Worm (Caenorhabditis elegans) whole organism, early embryonic: ENCODE data around the gene fbxc-30.
"Not testable (repeated sequence)": the region's sequence is repeated elsewhere in the genome, so short reads cannot be mapped to it uniquely, and the experiment has no call there.

Experiments used
- B0310.2 ChIP-seq: sonication (generic microtip); optimal IDR thresholded peaks from 2 replicates; lab custom pipeline; 2016; ENCODE audit warnings: mild to moderate bottlenecking, missing genetic modification characterization, missing compliant biosample characterization
- F13C5.2 ChIP-seq: sonication (generic microtip); optimal IDR thresholded peaks from 2 replicates; lab custom pipeline; 2017; ENCODE audit warnings: mild to moderate bottlenecking, missing genetic modification characterization, inconsistent platforms, missing compliant biosample characterization
- aly-1 ChIP-seq: sonication (generic microtip); optimal IDR thresholded peaks from 2 replicates; lab custom pipeline; 2016; ENCODE audit warnings: missing genetic modification characterization, missing compliant biosample characterization
- ama-1 ChIP-seq: fragments of 150-350 bp; optimal IDR thresholded peaks from 2 replicates; lab custom pipeline; 2014
- ceh-13 ChIP-seq: fragments of 200-800 bp; sonication (Bioruptor generic); optimal IDR thresholded peaks from 2 replicates; lab custom pipeline; 2018; ENCODE audit warnings: mild to moderate bottlenecking, missing genetic modification characterization, missing compliant biosample characterization
- ceh-36 ChIP-seq: sonication (generic microtip); optimal IDR thresholded peaks from 2 replicates; lab custom pipeline; 2016; ENCODE audit warnings: missing genetic modification characterization, inconsistent platforms, missing compliant biosample characterization
- ets-7 ChIP-seq: sonication (generic microtip); optimal IDR thresholded peaks from 2 replicates; lab custom pipeline; 2016; ENCODE audit warnings: missing genotype, missing genetic modification characterization, missing compliant biosample characterization
- flt-1 ChIP-seq: fragments of 200-800 bp; sonication (Bioruptor generic); IDR thresholded peaks from 2 replicates; pipeline ENCODE4 v1.3.6; 2022; ENCODE audit warnings: missing genetic modification characterization, missing compliant biosample characterization
- hmbx-1 ChIP-seq: sonication (generic microtip); optimal IDR thresholded peaks from 2 replicates; lab custom pipeline; 2016; ENCODE audit warnings: mild to moderate bottlenecking, missing genetic modification characterization, missing compliant biosample characterization
- hmg-4 ChIP-seq: fragments of 200-800 bp; sonication (Bioruptor generic); optimal IDR thresholded peaks from 2 replicates; lab custom pipeline; 2018; ENCODE audit warnings: mild to moderate bottlenecking, missing genetic modification characterization, missing compliant biosample characterization
- hnd-1 ChIP-seq: sonication (generic microtip); optimal IDR thresholded peaks from 2 replicates; lab custom pipeline; 2016; ENCODE audit warnings: missing genetic modification characterization, missing compliant biosample characterization
- pes-1 ChIP-seq: fragments of 200-800 bp; sonication (Bioruptor generic); IDR thresholded peaks from 2 replicates; pipeline ENCODE4 v1.3.6; 2022; ENCODE audit warnings: missing genetic modification reagents, missing genetic modification characterization, missing compliant biosample characterization
- scrt-1 ChIP-seq: fragments of 200-800 bp; sonication (Bioruptor generic); IDR thresholded peaks from 2 replicates; pipeline ENCODE4 v1.3.6; 2022; ENCODE audit warnings: missing genetic modification characterization, missing compliant biosample characterization
- sea-1 ChIP-seq: fragments of 200-800 bp; sonication (Bioruptor generic); conservative IDR thresholded peaks from 2 replicates; pipeline ENCODE4 v1.3.6; 2022; ENCODE audit warnings: missing genetic modification characterization, missing compliant biosample characterization
- tbx-11 ChIP-seq: fragments of 200-800 bp; sonication (Bioruptor generic); IDR thresholded peaks from 2 replicates; pipeline ENCODE4 v1.3.6; 2022; ENCODE audit warnings: missing genetic modification characterization, missing compliant biosample characterization
- tbx-37 ChIP-seq: fragments of 200-800 bp; sonication (Bioruptor generic); conservative IDR thresholded peaks from 2 replicates; pipeline ENCODE4 v1.3.6; 2022; ENCODE audit warnings: missing genetic modification reagents, missing genetic modification characterization, missing compliant biosample characterization
- tra-4 ChIP-seq: sonication (generic microtip); optimal IDR thresholded peaks from 2 replicates; lab custom pipeline; 2017; ENCODE audit warnings: missing genetic modification characterization, missing compliant biosample characterization

The fbxc-30 gene

ce11 chrII:915206-915605 lies 2.2 kb upstream of the fbxc-30 start:
- TF ChIP-seq F13C5.2 (tag; lab: Kevin White, UChicago) (no peak), B0310.2 (tag; lab: Kevin White, UChicago) (no peak), ets-7 (no peak), pes-1 (GFP tag; lab: Robert Waterston, UW) (no peak), tbx-11 (GFP tag; lab: Robert Waterston, UW) (no peak), tra-4 (tag; lab: Kevin White, UChicago) (no peak), scrt-1 (no peak), flt-1 (GFP tag; lab: Robert Waterston, UW) (no peak), ama-1 (no peak), ceh-13 (GFP tag; lab: Kevin White, UChicago) (no peak), sea-1 (no peak), tbx-37 (GFP tag; lab: Robert Waterston, UW) (no peak), hmg-4 (GFP tag; lab: Kevin White, UChicago) (no peak), hnd-1 (tag; lab: Kevin White, UChicago) (no peak), hmbx-1 (tag; lab: Kevin White, UChicago) (no peak), ceh-36 (tag; lab: Kevin White, UChicago) (no peak), aly-1 (tag; lab: Kevin White, UChicago) (no peak)

ce11 chrII:915780-916179 lies 1.6 kb upstream of the fbxc-30 start, which contains the start of gene fbxc-29:
Gene fbxc-29, plus strand, starts transcription at chrII:916080.
- TF ChIP-seq ama-1: no peak
- no peak for TF ChIP-seq F13C5.2 (tag; lab: Kevin White, UChicago)
- TF ChIP-seq flt-1 (GFP tag; lab: Robert Waterston, UW): no peak
- no peak for TF ChIP-seq hmg-4 (GFP tag; lab: Kevin White, UChicago)
- no peak for TF ChIP-seq ets-7
- no peak for TF ChIP-seq ceh-36 (tag; lab: Kevin White, UChicago)
- no peak for TF ChIP-seq scrt-1
- no peak for TF ChIP-seq ceh-13 (GFP tag; lab: Kevin White, UChicago)
- no peak for TF ChIP-seq hmbx-1 (tag; lab: Kevin White, UChicago)
- TF ChIP-seq B0310.2 (tag; lab: Kevin White, UChicago): no peak
- no peak for TF ChIP-seq tbx-11 (GFP tag; lab: Robert Waterston, UW)
- no peak for TF ChIP-seq aly-1 (tag; lab: Kevin White, UChicago)
- TF ChIP-seq sea-1: no peak
- no peak for TF ChIP-seq tra-4 (tag; lab: Kevin White, UChicago)
- no peak for TF ChIP-seq pes-1 (GFP tag; lab: Robert Waterston, UW)
- no peak for TF ChIP-seq hnd-1 (tag; lab: Kevin White, UChicago)
- no peak for TF ChIP-seq tbx-37 (GFP tag; lab: Robert Waterston, UW)

- TF ChIP-seq hnd-1 (tag; lab: Kevin White, UChicago) (no peak), ama-1 (no peak), ceh-36 (tag; lab: Kevin White, UChicago) (no peak), F13C5.2 (tag; lab: Kevin White, UChicago) (no peak), hmbx-1 (tag; lab: Kevin White, UChicago) (no peak), tbx-37 (GFP tag; lab: Robert Waterston, UW) (no peak), sea-1 (no peak), hmg-4 (GFP tag; lab: Kevin White, UChicago) (no peak), ets-7 (no peak), tbx-11 (GFP tag; lab: Robert Waterston, UW) (no peak), aly-1 (tag; lab: Kevin White, UChicago) (no peak), ceh-13 (GFP tag; lab: Kevin White, UChicago) (no peak), scrt-1 (no peak), tra-4 (tag; lab: Kevin White, UChicago) (no peak), flt-1 (GFP tag; lab: Robert Waterston, UW) (no peak), pes-1 (GFP tag; lab: Robert Waterston, UW) (no peak), B0310.2 (tag; lab: Kevin White, UChicago) (no peak)
These were observed 2.9 kb downstream of the fbxc-30 start for ce11 chrII:920326-920725.

- TF ChIP-seq B0310.2 (tag; lab: Kevin White, UChicago): no peak
- TF ChIP-seq tbx-11 (GFP tag; lab: Robert Waterston, UW): no peak
- TF ChIP-seq sea-1: no peak
- no peak for TF ChIP-seq pes-1 (GFP tag; lab: Robert Waterston, UW)
- no peak for TF ChIP-seq flt-1 (GFP tag; lab: Robert Waterston, UW)
- no peak for TF ChIP-seq scrt-1
- no peak for TF ChIP-seq aly-1 (tag; lab: Kevin White, UChicago)
- TF ChIP-seq ceh-36 (tag; lab: Kevin White, UChicago): no peak
- no peak for TF ChIP-seq hmbx-1 (tag; lab: Kevin White, UChicago)
- TF ChIP-seq ets-7: no peak
- no peak for TF ChIP-seq ceh-13 (GFP tag; lab: Kevin White, UChicago)
- TF ChIP-seq ama-1: no peak
- no peak for TF ChIP-seq hmg-4 (GFP tag; lab: Kevin White, UChicago)
- no peak for TF ChIP-seq tbx-37 (GFP tag; lab: Robert Waterston, UW)
These were observed 5.4 kb downstream of the fbxc-30 start for ce11 chrII:922778-923177.

- no peak for TF ChIP-seq hnd-1 (tag; lab: Kevin White, UChicago)
- no peak for TF ChIP-seq scrt-1
- TF ChIP-seq tbx-11 (GFP tag; lab: Robert Waterston, UW): no peak
- no peak for TF ChIP-seq tbx-37 (GFP tag; lab: Robert Waterston, UW)
- TF ChIP-seq ceh-13 (GFP tag; lab: Kevin White, UChicago): no peak
- no peak for TF ChIP-seq hmbx-1 (tag; lab: Kevin White, UChicago)
- TF ChIP-seq flt-1 (GFP tag; lab: Robert Waterston, UW): no peak
These were observed 6.1 kb downstream of the fbxc-30 start, which contains the start of gene fbxc-28 for ce11 chrII:923521-923920. Gene fbxc-28, plus strand, starts transcription at chrII:923821.

- TF ChIP-seq aly-1 (tag; lab: Kevin White, UChicago) (no peak), ama-1 (no peak), F13C5.2 (tag; lab: Kevin White, UChicago) (no peak), ceh-13 (GFP tag; lab: Kevin White, UChicago) (no peak), tbx-37 (GFP tag; lab: Robert Waterston, UW) (no peak), ets-7 (no peak), tra-4 (tag; lab: Kevin White, UChicago) (no peak), sea-1 (no peak), hmbx-1 (tag; lab: Kevin White, UChicago) (no peak)
These were observed 9.9 kb downstream of the fbxc-30 start, which contains the start of gene R07C3.13 for ce11 chrII:927331-927730. Gene R07C3.13, minus strand, starts transcription at chrII:927431.

- not testable (repeated sequence) for TF ChIP-seq sea-1; aly-1 (tag; lab: Kevin White, UChicago); F13C5.2 (tag; lab: Kevin White, UChicago)
These were observed 13.4 kb downstream of the fbxc-30 start, which contains the start of gene fbxc-34 for ce11 chrII:930871-931270. Gene fbxc-34, plus strand, starts transcription at chrII:931171.
